Worm (Caenorhabditis elegans): Measurements from ENCODE around the gene F54C9.9.

Gene F54C9.9

ce11 chrII:8575184-8575583 is 2.7 kb upstream of the F54C9.9 start, which contains the start of gene puf-5 (continued):
- TF ChIP-seq tbx-9 (tag; optimal IDR thresholded peaks at IDR 0.05; ENCODE audit: borderline replicate concordance), result no peak
- TF ChIP-seq let-607 (tag; optimal IDR thresholded peaks at IDR 0.05), result no peak
- TF ChIP-seq ekl-4 (GFP tag; IDR thresholded peaks at IDR 0.05), result 0 out of 2 replicates have a peak, but pooled peaks have one; percentile 41
- peak; percentile 79 for TF ChIP-seq D2030.7 (GFP tag; IDR thresholded peaks at IDR 0.05)
- TF ChIP-seq Y53F4B.3 (GFP tag; IDR thresholded peaks at IDR 0.05), result no peak
- TF ChIP-seq ztf-22 (GFP tag; optimal IDR thresholded peaks at IDR 0.05), result no peak

- TF ChIP-seq nhr-80 (tag; optimal IDR thresholded peaks at IDR 0.05) (no peak), aptf-3 (GFP tag; IDR thresholded peaks at IDR 0.05) (0 out of 2 replicates have a peak, but pooled peaks have one; percentile 6)
Measured at ce11 chrII:8581700-8582099, 3.9 kb downstream of the F54C9.9 start, which contains the start of gene arl-1. arl-1 (plus strand) TSS chrII:8582000.

ce11 chrII:8583035-8583434 is 5.2 kb downstream of the F54C9.9 start:
- TF ChIP-seq mes-4 (tag; optimal IDR thresholded peaks at IDR 0.05), result no peak
- TF ChIP-seq K11D2.4 (GFP tag; IDR thresholded peaks at IDR 0.05), result no peak
- no peak for TF ChIP-seq nhr-90 (tag; optimal IDR thresholded peaks at IDR 0.05)
- TF ChIP-seq lsy-27 (tag; optimal IDR thresholded peaks at IDR 0.05; ENCODE audit: borderline replicate concordance, insufficient read depth), result no peak
- no peak for TF ChIP-seq lag-1 (GFP tag; IDR thresholded peaks at IDR 0.05)
- no peak for TF ChIP-seq rpc-1 (optimal IDR thresholded peaks at IDR 0.05)
- no peak for TF ChIP-seq rpc-1 (tag; optimal IDR thresholded peaks at IDR 0.05)
- no peak for TF ChIP-seq aptf-2 (GFP tag; conservative IDR thresholded peaks at IDR 0.05)
- no peak for TF ChIP-seq cebp-1 (GFP tag; IDR thresholded peaks at IDR 0.05)
- peak; percentile 7 for TF ChIP-seq cebp-1 (tag; optimal IDR thresholded peaks at IDR 0.05)
- TF ChIP-seq him-1 (tag; optimal IDR thresholded peaks at IDR 0.05), result no peak
- no peak for TF ChIP-seq F55B11.4 (tag; optimal IDR thresholded peaks at IDR 0.05; ENCODE audit: borderline replicate concordance, insufficient read depth)
- TF ChIP-seq madf-6 (GFP tag; IDR thresholded peaks at IDR 0.05), result 0 out of 2 replicates have a peak, but pooled peaks have one; percentile 24
- TF ChIP-seq efl-1 (GFP tag; optimal IDR thresholded peaks at IDR 0.05), result no peak
- no peak for TF ChIP-seq F22D6.2 (tag; optimal IDR thresholded peaks at IDR 0.05)
- TF ChIP-seq ceh-40 (GFP tag; IDR thresholded peaks at IDR 0.05), result no peak
- TF ChIP-seq aptf-3 (GFP tag; IDR thresholded peaks at IDR 0.05), result peak; percentile 22; the same call in 1 of the 2 replicates
- TF ChIP-seq egl-18 (GFP tag; IDR thresholded peaks at IDR 0.05), result no peak
- no peak for TF ChIP-seq nhr-120 (GFP tag; IDR thresholded peaks at IDR 0.05)
- TF ChIP-seq bed-2 (GFP tag; IDR thresholded peaks at IDR 0.05), result no peak
- TF ChIP-seq ztf-28 (GFP tag; IDR thresholded peaks at IDR 0.05), result no peak
- TF ChIP-seq lin-26 (GFP tag; IDR thresholded peaks at IDR 0.05), result peak; percentile 55; the same call in 1 of the 2 replicates
- TF ChIP-seq ztf-22 (GFP tag; optimal IDR thresholded peaks at IDR 0.05), result no peak
- TF ChIP-seq zim-3 (tag; optimal IDR thresholded peaks at IDR 0.05), result no peak

- TF ChIP-seq K12H6.12 (tag; optimal IDR thresholded peaks at IDR 0.05) (no peak), somi-1 (GFP tag; optimal IDR thresholded peaks at IDR 0.05) (peak; percentile 35), ceh-58 (GFP tag; IDR thresholded peaks at IDR 0.05) (no peak), F49E8.2 (tag; optimal IDR thresholded peaks at IDR 0.05; ENCODE audit: insufficient read depth) (no peak), dpff-1 (tag; optimal IDR thresholded peaks at IDR 0.05) (no peak), cebp-1 (GFP tag; IDR thresholded peaks at IDR 0.05) (peak; percentile 41; the same call in 1 of the 2 replicates), cebp-1 (tag; optimal IDR thresholded peaks at IDR 0.05) (peak; percentile 87), F52B5.7 (tag; optimal IDR thresholded peaks at IDR 0.05) (no peak), lir-1 (GFP tag; conservative IDR thresholded peaks at IDR 0.05) (no peak), lin-35 (GFP tag; optimal IDR thresholded peaks at IDR 0.05) (peak in 1 of 3 experiments; percentile 20), efl-1 (GFP tag; optimal IDR thresholded peaks at IDR 0.05) (no peak), nhr-80 (tag; optimal IDR thresholded peaks at IDR 0.05) (no peak), F10E7.11 (tag; optimal IDR thresholded peaks at IDR 0.05) (no peak), nhr-179 (tag; optimal IDR thresholded peaks at IDR 0.05) (no peak), F57C9.4 (tag; optimal IDR thresholded peaks at IDR 0.05) (no peak), pbrm-1 (GFP tag; IDR thresholded peaks at IDR 0.05) (no peak), pha-4 (tag; optimal IDR thresholded peaks at IDR 0.05) (no peak), tbp1 (GFP tag; optimal IDR thresholded peaks at IDR 0.05) (no peak), egl-18 (GFP tag; IDR thresholded peaks at IDR 0.05) (no peak)
Measured at ce11 chrII:8585036-8585627, 7.3 kb downstream of the F54C9.9 start, which contains the start of gene F54C9.11. F54C9.11 (minus strand) TSS chrII:8585086.
